Fruit fly (Drosophila melanogaster) whole organism: Measurements from ENCODE around the gene Hacd1.

ENCODE experiments used
- CG8478 ChIP-seq: fragments of >200 bp; optimal IDR thresholded peaks from 2 replicates; lab custom pipeline; 2018; ENCODE audit warnings: inconsistent platforms
- Dll ChIP-seq: fragments of >200 bp; optimal IDR thresholded peaks from 2 replicates; lab custom pipeline; 2017
- EcR ChIP-seq, 2 experiments: fragments of >200 bp; optimal IDR thresholded peaks; 2 replicates each; lab custom pipeline; 2017; ENCODE audit warnings: missing biosample characterization in 2 of 2, missing genetic modification characterization in 2 of 2, missing genetic modification reagents in 2 of 2
- pan ChIP-seq: fragments of >200 bp; optimal IDR thresholded peaks from 2 replicates; lab custom pipeline; 2017
- psq ChIP-seq: fragments of >200 bp; optimal IDR thresholded peaks from 2 replicates; lab custom pipeline; 2017
- usp ChIP-seq: fragments of >200 bp; optimal IDR thresholded peaks from 2 replicates; lab custom pipeline; 2017; ENCODE audit warnings: missing biosample characterization, missing genetic modification characterization, mixed read lengths

- TF ChIP-seq CG8478 (lab: Kevin White, UChicago) (no peak), pan (no peak), Dll (lab: Kevin White, UChicago) (no peak), EcR (GFP tag; optimal IDR thresholded peaks at IDR 0.05; lab: Kevin White, UChicago) (no peak), psq (no peak), usp (no peak)
Observed at dm6 chr2L:11973145-11973738, 28.8 kb downstream of the Hacd1 start.
